Fruit fly (Drosophila melanogaster): Measurements from ENCODE around the gene CG17931.

CG17931 gene

dm6 chr3R:16374101-16374500 lies 14.8 kb upstream of the CG17931 start (continued):
- no peak for TF ChIP-seq CG15269 (tag; optimal IDR thresholded peaks at IDR 0.05)
- TF ChIP-seq shn (GFP tag; optimal IDR thresholded peaks at IDR 0.05) = no peak
- no peak for TF ChIP-seq CG9876 (GFP tag; optimal IDR thresholded peaks at IDR 0.05)
- TF ChIP-seq B-H2 (GFP tag; optimal IDR thresholded peaks at IDR 0.05) = no peak
- TF ChIP-seq CG4360 (GFP tag; IDR thresholded peaks at IDR 0.05) = no peak
- no peak for TF ChIP-seq CG2889 (GFP tag; IDR thresholded peaks at IDR 0.05)
- peak; percentile 73 for TF ChIP-seq Dp (GFP tag; optimal IDR thresholded peaks at IDR 0.05)
- peak; percentile 35 for TF ChIP-seq Lhr (GFP tag; optimal IDR thresholded peaks at IDR 0.05)
- TF ChIP-seq tap (tag; optimal IDR thresholded peaks at IDR 0.05) = no peak
- no peak for TF ChIP-seq Sry-δ (GFP tag; optimal IDR thresholded peaks at IDR 0.05)
- TF ChIP-seq Lpt (GFP tag; optimal IDR thresholded peaks at IDR 0.05) = no peak
- no peak for TF ChIP-seq HLH54F (GFP tag; optimal IDR thresholded peaks at IDR 0.05)
- no peak for TF ChIP-seq ttk (GFP tag; IDR thresholded peaks at IDR 0.05)
- TF ChIP-seq Myb (GFP tag; optimal IDR thresholded peaks at IDR 0.05) = peak; percentile 0
- no peak for TF ChIP-seq CG13424 (tag; optimal IDR thresholded peaks at IDR 0.05)
- no peak for TF ChIP-seq scrt (GFP tag; optimal IDR thresholded peaks at IDR 0.05)
- TF ChIP-seq so (GFP tag; IDR thresholded peaks at IDR 0.05) = no peak
- TF ChIP-seq YL-1 (GFP tag; optimal IDR thresholded peaks at IDR 0.05) = no peak
- TF ChIP-seq CG2120 (GFP tag; optimal IDR thresholded peaks at IDR 0.05) = no peak
- TF ChIP-seq CG17568 (GFP tag; optimal IDR thresholded peaks at IDR 0.05) = no peak
- no peak for TF ChIP-seq Eip74EF (GFP tag; optimal IDR thresholded peaks at IDR 0.05)
- TF ChIP-seq Dip3 (GFP tag; optimal IDR thresholded peaks at IDR 0.05) = no peak
- peak; percentile 68 for TF ChIP-seq CG10267 (tag; optimal IDR thresholded peaks at IDR 0.05)
- TF ChIP-seq CG6254 (GFP tag; optimal IDR thresholded peaks at IDR 0.05) = no peak
- no peak for TF ChIP-seq CG7556 (GFP tag; optimal IDR thresholded peaks at IDR 0.05)
- no peak for TF ChIP-seq ERR (GFP tag; optimal IDR thresholded peaks at IDR 0.05)
- TF ChIP-seq sd (tag; optimal IDR thresholded peaks at IDR 0.05) = no peak
- no peak for TF ChIP-seq CG13894 (tag; optimal IDR thresholded peaks at IDR 0.05)
- TF ChIP-seq Sox102F (GFP tag; optimal IDR thresholded peaks at IDR 0.05) = no peak
- no peak for TF ChIP-seq Xrp1 (GFP tag; IDR thresholded peaks at IDR 0.05)
- TF ChIP-seq CG3065 (GFP tag; optimal IDR thresholded peaks at IDR 0.05) = no peak
- TF ChIP-seq Chrac-16 (GFP tag; optimal IDR thresholded peaks at IDR 0.05) = no peak
- TF ChIP-seq chn (GFP tag; optimal IDR thresholded peaks at IDR 0.05) = no peak

dm6 chr3R:16370433-16370832 lies 11.2 kb upstream of the CG17931 start, which contains the start of gene CG10317:
CG10317 (minus strand) TSS chr3R:16370533.
- TF ChIP-seq usp (GFP tag; optimal IDR thresholded peaks at IDR 0.05) = no peak
- TF ChIP-seq insv (GFP tag; optimal IDR thresholded peaks at IDR 0.05) = no peak
- TF ChIP-seq CG31388 (GFP tag; optimal IDR thresholded peaks at IDR 0.05) = no peak
- no peak for TF ChIP-seq CG13296 (GFP tag; optimal IDR thresholded peaks at IDR 0.05)
- no peak for TF ChIP-seq CG13894 (tag; optimal IDR thresholded peaks at IDR 0.05)
- TF ChIP-seq CG1647 (GFP tag; optimal IDR thresholded peaks at IDR 0.05) = no peak
- no peak for TF ChIP-seq CG14667 (GFP tag; IDR thresholded peaks at IDR 0.05)
- no peak for TF ChIP-seq CG10979 (tag; optimal IDR thresholded peaks at IDR 0.05)
- no peak for TF ChIP-seq chif (GFP tag; optimal IDR thresholded peaks at IDR 0.05)
- no peak for TF ChIP-seq CG13287 (GFP tag; IDR thresholded peaks at IDR 0.05; ENCODE audit: partially characterized antibody)
- no peak for TF ChIP-seq bcd (GFP tag; optimal IDR thresholded peaks at IDR 0.05)
- no peak for TF ChIP-seq CG30431 (GFP tag; optimal IDR thresholded peaks at IDR 0.05)
- TF ChIP-seq CG4282 (GFP tag; optimal IDR thresholded peaks at IDR 0.05) = no peak
- TF ChIP-seq CG2199 (GFP tag; IDR thresholded peaks at IDR 0.05) = no peak
- no peak for TF ChIP-seq rib (GFP tag; IDR thresholded peaks at IDR 0.05)
